Worm (Caenorhabditis elegans): Measurements from ENCODE around the gene clc-32.

ce11 chrV:16163719-16164118 is 22.7 kb upstream of the clc-32 start, which contains the start of gene F10A3.12:
- TF ChIP-seq aly-2 (tag; optimal IDR thresholded peaks at IDR 0.05) (no peak), attf-4 (tag; optimal IDR thresholded peaks at IDR 0.05) (no peak), mep-1 (tag; optimal IDR thresholded peaks at IDR 0.05) (no peak), unc-62 (GFP tag; optimal IDR thresholded peaks at IDR 0.05 in 1 of 2) (no peak), unc-62 (tag; optimal IDR thresholded peaks at IDR 0.05) (no peak), pha-4 (GFP tag; IDR thresholded peaks at IDR 0.05) (no peak), pha-4 (tag; optimal IDR thresholded peaks at IDR 0.05) (no peak), nhr-25 (tag; optimal IDR thresholded peaks at IDR 0.05; ENCODE audit: borderline replicate concordance, insufficient read depth) (no peak)
